Worm (Caenorhabditis elegans) whole organism, L4/young adult: ENCODE measurements around the gene C49C3.8.

Experiments used
- W03F9.2 ChIP-seq: fragments of 150-350 bp; optimal IDR thresholded peaks from 2 replicates; lab custom pipeline; 2014; ENCODE audit warnings: missing biosample characterization, missing genetic modification characterization
- dao-5 ChIP-seq: sonication (generic microtip); optimal IDR thresholded peaks from 2 replicates; lab custom pipeline; 2016; ENCODE audit warnings: missing genotype, missing genetic modification characterization, moderate library complexity, missing compliant biosample characterization
- him-1 ChIP-seq: sonication (generic microtip); optimal IDR thresholded peaks from 2 replicates; lab custom pipeline; 2016; ENCODE audit warnings: missing genotype, missing genetic modification reagents, missing genetic modification characterization, missing compliant biosample characterization

Gene C49C3.8

ce11 chrIV:17367294-17367693, 32.3 kb downstream of the C49C3.8 start, which contains the start of gene zipt-17:
Gene zipt-17 (minus strand): TSS chrIV:17367394.
- TF ChIP-seq him-1 (tag; lab: Kevin White, UChicago) (no peak), dao-5 (tag; lab: Kevin White, UChicago) (no peak), W03F9.2 (no peak)

ce11 chrIV:17368292-17368691, 33.3 kb downstream of the C49C3.8 start, which contains the start of gene trh-1:
Gene trh-1 (plus strand): TSS chrIV:17368592.
- no peak for TF ChIP-seq dao-5 (tag; lab: Kevin White, UChicago)

- no peak for TF ChIP-seq him-1 (tag; lab: Kevin White, UChicago)
- TF ChIP-seq dao-5 (tag; lab: Kevin White, UChicago) = no peak
- no peak for TF ChIP-seq W03F9.2
Observed at ce11 chrIV:17371469-17371868, 36.5 kb downstream of the C49C3.8 start, which contains the start of gene C30H6.5. Gene C30H6.5 (plus strand): TSS chrIV:17371769.

- no peak for TF ChIP-seq dao-5 (tag; lab: Kevin White, UChicago)
- TF ChIP-seq him-1 (tag; lab: Kevin White, UChicago) = no peak
- no peak for TF ChIP-seq W03F9.2
Observed at ce11 chrIV:17376127-17376526, 41.1 kb downstream of the C49C3.8 start, which contains the start of gene haf-1. Gene haf-1 (plus strand): TSS chrIV:17376427.

DNA sequence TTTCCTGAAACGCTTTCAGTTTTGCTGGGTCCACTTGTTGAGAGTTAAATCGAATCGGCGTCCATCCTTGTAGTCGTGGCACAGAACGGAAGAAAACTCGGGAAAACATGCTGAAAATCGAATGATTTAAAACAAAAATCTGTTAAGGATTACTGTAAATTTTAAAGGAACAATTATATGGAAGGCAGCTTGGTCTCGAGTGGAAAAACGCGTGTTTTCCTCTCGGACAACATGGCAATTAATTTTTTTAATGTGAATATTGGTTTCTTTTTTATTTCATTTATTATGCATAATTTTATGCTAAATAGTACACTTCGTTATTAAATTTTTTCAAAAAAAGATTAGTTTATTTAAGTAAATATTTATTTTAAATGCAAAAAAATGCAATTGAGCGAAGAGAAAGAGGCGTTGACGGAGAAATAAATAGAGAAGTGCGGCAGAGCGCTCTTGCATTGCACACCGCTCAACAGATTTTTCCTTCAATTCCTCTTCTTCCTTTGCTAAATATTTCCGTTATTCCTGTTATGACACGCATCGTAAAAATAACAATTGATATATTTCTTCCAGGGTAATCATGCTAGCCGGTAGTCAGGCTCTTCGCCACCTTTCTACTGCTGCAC, 45.2 kb downstream of the C49C3.8 start, which contains the start of the genes C30H6.9 and dlat-2:
C30H6.9 (minus strand) TSS at position 110 of the 620 bp plus-strand sequence.
dlat-2 (plus strand) TSS at position 566 of the 620 bp plus-strand sequence.
- TF ChIP-seq W03F9.2 (peak; percentile 76), him-1 (tag; lab: Kevin White, UChicago) (no peak)

- TF ChIP-seq dao-5 (tag; lab: Kevin White, UChicago) (no peak), him-1 (tag; lab: Kevin White, UChicago) (no peak), W03F9.2 (no peak)
Observed at ce11 chrIV:17382029-17382428, 47.0 kb downstream of the C49C3.8 start, which contains the start of gene C30H6.8. Gene C30H6.8 (plus strand): TSS chrIV:17382329.

- no peak for TF ChIP-seq him-1 (tag; lab: Kevin White, UChicago)
- TF ChIP-seq W03F9.2 = no peak
- TF ChIP-seq dao-5 (tag; lab: Kevin White, UChicago) = no peak
Observed at ce11 chrIV:17383046-17383445, 48.0 kb downstream of the C49C3.8 start, which contains the start of gene C30H6.12. Gene C30H6.12 (plus strand): TSS chrIV:17383346.
